Worm (Caenorhabditis elegans) whole organism, L4 larva: ENCODE results near the gene Y57G7A.6.

Experiments
- ceh-82 ChIP-seq: sonication (generic microtip); optimal IDR thresholded peaks from 2 replicates; lab custom pipeline; 2017; ENCODE audit warnings: missing biosample characterization, missing genetic modification characterization
- daf-16 ChIP-seq, 3 experiments: sonication (generic microtip); optimal IDR thresholded peaks; 2 replicates each; lab custom pipeline; 2016 to 2017; ENCODE audit warnings: missing genetic modification characterization in 3 of 3, missing genetic modification reagents in 3 of 3, mild to moderate bottlenecking in 2 of 3, missing compliant biosample characterization in 2 of 3, missing biosample characterization in 1 of 3, moderate library complexity in 1 of 3
- lin-13 ChIP-seq: fragments of 150-350 bp; optimal IDR thresholded peaks from 2 replicates; lab custom pipeline; 2014; ENCODE audit warnings: missing biosample characterization, missing genetic modification reagents, missing genetic modification characterization
- lir-3 ChIP-seq: sonication (generic microtip); optimal IDR thresholded peaks from 2 replicates; lab custom pipeline; 2016; ENCODE audit warnings: mild to moderate bottlenecking, missing genetic modification characterization, missing compliant biosample characterization
- lsy-2 ChIP-seq, 2 experiments: fragments of 150-350 bp in 1 of 2; sonication (generic microtip) in 1 of 2; optimal IDR thresholded peaks; 2 replicates each; lab custom pipeline; 2014 to 2017; ENCODE audit warnings: missing biosample characterization in 2 of 2, missing genetic modification characterization in 2 of 2
- madf-5 ChIP-seq, 2 experiments: fragments of 200-800 bp; sonication (Bioruptor generic); IDR thresholded peaks; 2 replicates each; pipeline ENCODE4 v1.3.6; 2022; ENCODE audit warnings: missing compliant biosample characterization in 2 of 2, missing genetic modification characterization in 2 of 2
- tra-1 ChIP-seq: fragments of 200-800 bp; sonication (Bioruptor generic); IDR thresholded peaks from 2 replicates; pipeline ENCODE4 v1.3.6; 2022; ENCODE audit warnings: missing genetic modification reagents, missing genetic modification characterization, missing compliant biosample characterization
- unc-39 ChIP-seq: sonication (generic microtip); optimal IDR thresholded peaks from 2 replicates; lab custom pipeline; 2017; ENCODE audit warnings: missing biosample characterization, missing genetic modification characterization
- unc-62 ChIP-seq, 3 experiments: fragments of 150-350 bp in 1 of 3; sonication (generic microtip); optimal IDR thresholded peaks in 2 of 3; peaks in 1 of 3; 1 replicate in 1 of 3; 2 replicates in 2 of 3; lab custom pipeline; 2014 to 2017; ENCODE audit warnings: missing biosample characterization in 3 of 3, missing genetic modification characterization in 3 of 3, missing genetic modification reagents in 3 of 3, missing genotype in 1 of 3
- vab-7 ChIP-seq: fragments of 200-800 bp; sonication (Bioruptor generic); IDR thresholded peaks from 2 replicates; pipeline ENCODE4 v1.3.6; 2022; ENCODE audit warnings: missing genetic modification reagents, missing genetic modification characterization, missing compliant biosample characterization

ce11 chrII:1285514-1285913, at the start of gene Y57G7A.6, which contains the start of gene Y57G7A.3:
- TF ChIP-seq vab-7 (GFP tag; lab: Robert Waterston, UW) (no peak), daf-16 (GFP tag; optimal IDR thresholded peaks at IDR 0.05; lab: Kevin White, UChicago) (no peak), daf-16 (tag; optimal IDR thresholded peaks at IDR 0.05; lab: Kevin White, UChicago) (no peak), unc-62 (GFP tag; optimal IDR thresholded peaks at IDR 0.05 in 1 of 2; lab: Kevin White, UChicago) (no peak), unc-62 (tag; optimal IDR thresholded peaks at IDR 0.05; lab: Kevin White, UChicago) (no peak), ceh-82 (tag; lab: Kevin White, UChicago) (no peak), tra-1 (no peak), lin-13 (GFP tag; lab: Kevin White, UChicago) (no peak), lir-3 (tag; lab: Kevin White, UChicago) (no peak), lsy-2 (tag; optimal IDR thresholded peaks at IDR 0.05; lab: Kevin White, UChicago) (no peak), unc-39 (tag; lab: Kevin White, UChicago) (no peak), madf-5 (GFP tag; IDR thresholded peaks at IDR 0.05; lab: Robert Waterston, UW) (no peak)
